Fruit fly (Drosophila melanogaster) whole organism, pupa: ENCODE measurements around the gene witty.

ENCODE experiments used
- CG10348 ChIP-seq: fragments of 200-800 bp; sonication (Bioruptor generic); IDR thresholded peaks from 2 replicates; pipeline ENCODE4 v1.3.6; 2022; ENCODE audit warnings: missing biosample characterization, missing genetic modification characterization
- CG12605 ChIP-seq: fragments of 200-800 bp; sonication (Bioruptor generic); IDR thresholded peaks from 2 replicates; pipeline ENCODE4 v1.3.6; 2022; ENCODE audit warnings: missing biosample characterization, missing genetic modification characterization
- CG13204 ChIP-seq: fragments of 200-800 bp; sonication (Bioruptor generic); optimal IDR thresholded peaks from 2 replicates; lab custom pipeline; 2018; ENCODE audit warnings: missing biosample characterization, mild to moderate bottlenecking, missing genetic modification characterization, moderate library complexity
- CG14655 ChIP-seq: fragments of 200-800 bp; sonication (Bioruptor generic); optimal IDR thresholded peaks from 3 replicates; lab custom pipeline; 2017; ENCODE audit warnings: mild to moderate bottlenecking, missing biosample characterization, missing genetic modification reagents, missing genetic modification characterization
- CG15710 ChIP-seq: fragments of 200-800 bp; sonication (Bioruptor generic); optimal IDR thresholded peaks from 2 replicates; lab custom pipeline; 2018; ENCODE audit warnings: missing biosample characterization, mild to moderate bottlenecking, missing genetic modification characterization, moderate library complexity
- CG32121 ChIP-seq: fragments of 200-800 bp; sonication (Bioruptor generic); IDR thresholded peaks from 2 replicates; pipeline ENCODE4 v1.3.6; 2022; ENCODE audit warnings: missing biosample characterization, missing genetic modification characterization
- CG34367 ChIP-seq: fragments of 200-800 bp; sonication (Bioruptor generic); optimal IDR thresholded peaks from 2 replicates; lab custom pipeline; 2018; ENCODE audit warnings: missing biosample characterization, mild to moderate bottlenecking, missing genetic modification characterization
- CG4496 ChIP-seq: fragments of 200-800 bp; sonication (Bioruptor generic); IDR thresholded peaks from 3 replicates; pipeline ENCODE4 v1.3.6; 2022; ENCODE audit warnings: missing biosample characterization, missing genetic modification characterization
- CG8159 ChIP-seq: fragments of 200-800 bp; sonication (Bioruptor generic); optimal IDR thresholded peaks from 3 replicates; lab custom pipeline; 2018; ENCODE audit warnings: missing biosample characterization, mild to moderate bottlenecking, missing genetic modification characterization, moderate library complexity
- CG8301 ChIP-seq: fragments of 200-800 bp; sonication (Bioruptor generic); optimal IDR thresholded peaks from 2 replicates; lab custom pipeline; 2018; ENCODE audit warnings: missing biosample characterization, mild to moderate bottlenecking, missing genetic modification characterization
- CG9948 ChIP-seq: fragments of 200-800 bp; sonication (Bioruptor generic); optimal IDR thresholded peaks from 2 replicates; lab custom pipeline; 2018; ENCODE audit warnings: missing biosample characterization, mild to moderate bottlenecking, missing genetic modification characterization, moderate library complexity
- D1 ChIP-seq: fragments of 200-800 bp; sonication (Bioruptor generic); optimal IDR thresholded peaks from 2 replicates; lab custom pipeline; 2018; ENCODE audit warnings: missing biosample characterization, mild to moderate bottlenecking, missing genetic modification characterization, moderate library complexity
- EcR ChIP-seq: fragments of 200-800 bp; sonication (Bioruptor generic); optimal IDR thresholded peaks from 3 replicates; lab custom pipeline; 2019; ENCODE audit warnings: missing biosample characterization, missing genetic modification characterization, mild to moderate bottlenecking, moderate library complexity, missing genetic modification reagents
- Ets98B ChIP-seq: fragments of 200-800 bp; sonication (Bioruptor generic); IDR thresholded peaks from 2 replicates; pipeline ENCODE4 v1.3.6; 2022; ENCODE audit warnings: missing biosample characterization, missing genetic modification characterization
- Pif1A ChIP-seq: fragments of 200-800 bp; sonication (Bioruptor generic); optimal IDR thresholded peaks from 3 replicates; lab custom pipeline; 2016; ENCODE audit warnings: missing biosample characterization, missing genetic modification characterization
- Pif1B ChIP-seq: fragments of 200-800 bp; sonication (Bioruptor generic); optimal IDR thresholded peaks from 3 replicates; lab custom pipeline; 2016; ENCODE audit warnings: missing biosample characterization, missing genetic modification characterization
- Snoo ChIP-seq: fragments of 200-800 bp; sonication (Bioruptor generic); optimal IDR thresholded peaks from 3 replicates; lab custom pipeline; 2017; ENCODE audit warnings: missing biosample characterization, mild to moderate bottlenecking, missing genetic modification characterization, inconsistent platforms
- fd96Ca ChIP-seq: fragments of 200-800 bp; sonication (Bioruptor generic); IDR thresholded peaks from 3 replicates; pipeline ENCODE4 v1.3.6; 2022; ENCODE audit warnings: missing biosample characterization, missing genetic modification characterization
- gl ChIP-seq: fragments of 200-800 bp; sonication (Bioruptor generic); optimal IDR thresholded peaks from 2 replicates; lab custom pipeline; 2018; ENCODE audit warnings: missing biosample characterization, mild to moderate bottlenecking, missing genetic modification characterization
- rn ChIP-seq: fragments of 200-800 bp; sonication (Bioruptor generic); IDR thresholded peaks from 2 replicates; pipeline ENCODE4 v1.3.6; 2022; ENCODE audit warnings: missing biosample characterization, missing genetic modification characterization

The witty gene

dm6 chr2L:8364006-8364956 lies 26.2 kb downstream of the witty start, which contains the start of the genes RpS13 and CSN8:
TSS of gene RpS13 (minus strand) at chr2L:8364662.
TSS of gene CSN8 (plus strand) at chr2L:8364855.
- no peak for TF ChIP-seq CG15710 (tag; lab: Kevin White, UChicago)
- TF ChIP-seq CG13204 (GFP tag; lab: Kevin White, UChicago) = no peak
- TF ChIP-seq D1 = no peak
- no peak for TF ChIP-seq CG12605
- TF ChIP-seq CG8159 (tag; lab: Kevin White, UChicago) = no peak
- TF ChIP-seq gl (tag; lab: Kevin White, UChicago) = no peak
- 0 out of 2 replicates have a peak, but pooled peaks have one; percentile 11 for TF ChIP-seq CG32121 (GFP tag; lab: Robert Waterston, UW)
- no peak for TF ChIP-seq CG10348 (GFP tag; lab: Robert Waterston, UW)
- TF ChIP-seq fd96Ca (GFP tag; lab: Robert Waterston, UW) = no peak
- no peak for TF ChIP-seq Pif1A (GFP tag; lab: Kevin White, UChicago)
- TF ChIP-seq CG4496 = 0 out of 3 replicates have a peak, but pooled peaks have one; percentile 18
- TF ChIP-seq rn (GFP tag; lab: Robert Waterston, UW) = no peak

DNA sequence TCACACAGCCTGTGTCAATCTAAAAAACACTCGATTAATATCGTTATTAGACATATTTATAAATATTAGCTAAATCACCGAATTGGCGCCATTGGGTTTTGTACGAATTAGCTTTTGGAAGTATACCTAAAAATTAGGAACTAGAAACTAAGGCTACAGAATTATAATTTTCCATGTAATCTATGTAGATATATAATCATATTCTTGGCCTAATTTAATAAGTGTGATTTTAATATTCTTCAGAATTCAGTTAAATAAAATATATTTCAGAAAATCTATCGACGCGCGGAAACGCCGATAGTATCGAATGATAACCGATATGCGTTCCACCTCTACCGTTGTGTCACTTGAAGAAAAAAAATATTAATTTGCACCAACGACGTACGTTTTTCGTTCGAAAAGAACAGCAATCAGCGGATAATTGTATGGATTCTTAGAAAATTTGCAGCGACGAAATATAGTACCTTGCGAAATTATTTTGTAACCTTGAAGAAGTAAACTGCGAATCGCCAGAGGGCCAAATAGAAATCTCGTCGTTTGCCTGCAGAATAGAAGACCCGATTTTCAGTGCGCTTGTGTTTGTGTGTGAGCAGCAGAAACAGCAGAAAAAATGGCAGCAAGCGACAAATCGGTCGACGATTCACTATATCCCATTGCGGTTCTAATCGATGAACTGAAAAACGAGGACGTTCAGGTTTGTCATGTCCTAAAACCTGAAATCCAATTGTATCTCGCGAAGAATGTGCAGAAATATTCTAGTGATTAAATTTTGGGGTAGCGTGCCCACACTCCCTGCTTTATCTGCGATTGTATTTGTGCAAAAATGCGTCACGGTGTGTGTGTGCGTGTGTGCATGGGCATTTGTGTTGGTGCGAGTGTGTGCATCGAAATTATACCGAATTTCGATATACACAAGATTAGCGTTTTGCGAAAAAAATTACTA lies 27.9 kb downstream of the witty start, which contains the start of gene Pp2A-29B:
Gene Pp2A-29B (plus strand): TSS at position 338 of the 943 bp plus-strand sequence.
- TF ChIP-seq fd96Ca (GFP tag; lab: Robert Waterston, UW) (0 out of 3 replicates have a peak, but pooled peaks have one; percentile 15), Ets98B (GFP tag; lab: Robert Waterston, UW) (no peak), Pif1B (GFP tag; lab: Kevin White, UChicago) (no peak), CG15710 (tag; lab: Kevin White, UChicago) (peak; percentile 13), CG34367 (tag; lab: Kevin White, UChicago) (no peak), CG8159 (tag; lab: Kevin White, UChicago) (peak; percentile 32), Pif1A (GFP tag; lab: Kevin White, UChicago) (peak; percentile 4)
- TF ChIP-seq, all 21 proteins: peak for 4

DNA sequence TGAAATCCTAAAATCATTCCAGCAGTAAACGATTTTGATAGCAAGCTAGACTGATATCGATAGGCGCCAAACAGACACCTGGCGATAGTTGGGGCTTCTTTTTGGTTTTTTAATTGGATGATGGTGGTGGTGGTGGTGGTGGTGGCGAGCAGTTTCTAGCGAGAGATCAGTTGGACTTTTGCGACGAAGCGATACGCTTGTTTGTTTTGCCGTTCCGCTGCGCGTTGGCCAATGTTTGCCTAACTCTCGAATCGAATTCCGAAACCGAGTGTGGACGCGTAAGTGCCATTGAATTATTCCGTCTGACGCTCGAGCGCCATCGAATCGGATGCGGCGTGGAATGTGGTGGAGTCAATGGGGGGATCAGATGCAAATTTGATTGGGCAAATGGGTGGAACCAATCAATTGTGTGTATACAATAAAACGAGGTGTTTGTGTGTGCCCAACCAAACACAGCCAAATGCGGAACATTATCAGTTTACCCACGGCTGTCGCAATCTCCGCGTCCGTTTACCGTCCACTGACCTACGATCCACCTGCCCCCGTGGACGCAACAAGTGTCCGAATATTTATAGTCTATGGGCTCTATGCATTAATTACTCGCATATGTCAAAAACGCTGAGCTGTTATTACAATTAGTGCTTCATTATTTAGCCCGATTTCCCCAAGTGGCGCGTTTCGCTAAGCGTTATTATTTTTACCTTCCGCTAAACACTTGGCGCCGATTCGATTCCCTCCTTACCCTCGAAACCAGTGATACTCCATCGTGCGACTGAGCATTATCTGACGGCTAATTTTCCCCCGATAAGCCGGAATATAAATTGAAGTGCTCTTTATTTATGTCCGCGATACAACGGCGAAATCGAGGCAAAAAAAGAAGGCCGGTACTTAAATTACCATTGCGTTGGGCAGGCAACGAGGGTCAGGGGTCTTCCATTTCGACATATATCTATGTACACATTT lies 32.6 kb downstream of the witty start, which contains the start of gene CG17292:
Gene CG17292 (plus strand): TSS at position 91 of the 963 bp plus-strand sequence.
- TF ChIP-seq CG4496 = peak; percentile 50; the same call in 1 of the 3 replicates
- TF ChIP-seq CG34367 (tag; lab: Kevin White, UChicago) = no peak
- TF ChIP-seq CG8301 (tag; lab: Kevin White, UChicago) = no peak
- TF ChIP-seq CG32121 (GFP tag; lab: Robert Waterston, UW) = peak; percentile 46; the same call in 1 of the 2 replicates
- no peak for TF ChIP-seq D1
- no peak for TF ChIP-seq Snoo
- 0 out of 2 replicates have a peak, but pooled peaks have one; percentile 6 for TF ChIP-seq CG10348 (GFP tag; lab: Robert Waterston, UW)
- TF ChIP-seq CG12605 = peak; percentile 44; the same call in 1 of the 2 replicates
- TF ChIP-seq Pif1B (GFP tag; lab: Kevin White, UChicago) = no peak
- peak; percentile 74; the same call in 1 of the 2 replicates for TF ChIP-seq Ets98B (GFP tag; lab: Robert Waterston, UW)
- TF ChIP-seq CG13204 (GFP tag; lab: Kevin White, UChicago) = no peak
- peak; percentile 16 for TF ChIP-seq CG15710 (tag; lab: Kevin White, UChicago)
- no peak for TF ChIP-seq Pif1A (GFP tag; lab: Kevin White, UChicago)
- no peak for TF ChIP-seq gl (tag; lab: Kevin White, UChicago)
- TF ChIP-seq EcR = peak; percentile 44
- peak; percentile 67; the same call in 2 of the 3 replicates for TF ChIP-seq fd96Ca (GFP tag; lab: Robert Waterston, UW)

DNA sequence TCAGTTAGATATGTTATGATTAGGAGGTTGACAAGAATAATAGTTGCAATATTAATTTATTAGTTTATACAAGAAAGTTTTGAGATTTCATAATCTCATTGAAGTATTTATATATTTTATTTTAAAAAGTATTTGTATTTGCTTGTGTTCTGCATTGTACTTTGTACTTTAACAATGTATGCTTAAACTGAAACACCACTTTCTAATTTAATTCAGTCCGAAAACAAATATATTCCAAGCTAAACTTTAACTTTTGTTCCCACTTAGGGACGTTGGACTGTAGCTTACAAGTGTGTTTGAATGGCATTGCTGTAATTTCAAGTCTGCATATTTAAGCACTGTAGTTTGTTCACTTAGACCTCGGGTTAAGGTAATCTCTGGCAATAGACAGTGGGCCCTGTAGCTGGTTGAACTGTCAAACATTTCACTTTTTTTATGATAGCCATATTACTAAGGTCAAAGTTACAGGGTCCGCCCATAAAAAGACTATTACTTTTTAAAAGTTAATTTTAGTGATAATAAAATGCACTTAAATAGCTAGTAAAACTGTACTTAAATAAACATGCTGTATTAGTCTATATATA lies 33.4 kb downstream of the witty start:
- TF ChIP-seq CG32121 (GFP tag; lab: Robert Waterston, UW) = peak; percentile 13; the same call in 1 of the 2 replicates
- no peak for TF ChIP-seq rn (GFP tag; lab: Robert Waterston, UW)
- TF ChIP-seq gl (tag; lab: Kevin White, UChicago) = no peak
- no peak for TF ChIP-seq D1
- no peak for TF ChIP-seq CG8301 (tag; lab: Kevin White, UChicago)
- TF ChIP-seq CG14655 (GFP tag; lab: Kevin White, UChicago) = no peak
- no peak for TF ChIP-seq Pif1B (GFP tag; lab: Kevin White, UChicago)
- TF ChIP-seq Ets98B (GFP tag; lab: Robert Waterston, UW) = no peak
- TF ChIP-seq EcR = no peak
- no peak for TF ChIP-seq CG34367 (tag; lab: Kevin White, UChicago)
- TF ChIP-seq Pif1A (GFP tag; lab: Kevin White, UChicago) = no peak
- peak; percentile 4 for TF ChIP-seq CG9948 (tag; lab: Kevin White, UChicago)
- no peak for TF ChIP-seq CG10348 (GFP tag; lab: Robert Waterston, UW)
- TF ChIP-seq CG4496 = no peak
